Worm (Caenorhabditis elegans): ENCODE measurements around the gene str-200.

str-200 gene

DNA sequence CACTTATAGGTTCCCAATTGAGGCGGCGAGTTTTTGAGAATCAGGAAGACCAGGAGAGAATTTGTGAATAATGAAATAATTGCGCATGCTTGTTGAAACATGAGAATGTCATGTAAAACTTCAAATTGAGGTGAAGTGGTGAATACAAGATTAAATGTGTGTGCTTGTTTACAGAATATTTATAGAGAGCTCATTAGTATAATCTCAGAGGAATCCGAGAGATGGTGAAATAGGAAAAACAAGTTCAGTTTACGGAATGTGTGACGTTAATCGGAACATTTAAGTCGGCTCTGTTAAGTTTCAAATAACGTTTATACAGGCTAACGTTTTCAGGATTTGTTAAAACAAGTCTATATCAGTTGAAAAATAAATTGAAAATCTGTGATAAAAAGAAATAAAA is at the start of gene str-200:
TSS of gene str-200 (minus strand) at position 101 of the 400 bp plus-strand sequence.
- TF ChIP-seq dmd-4 (tag; optimal IDR thresholded peaks at IDR 0.05), result no peak
- TF ChIP-seq lin-11 (tag; optimal IDR thresholded peaks at IDR 0.05), result no peak
- no peak for TF ChIP-seq nhr-237 (tag; optimal IDR thresholded peaks at IDR 0.05)
- TF ChIP-seq egl-27 (tag; optimal IDR thresholded peaks at IDR 0.05), result no peak
- TF ChIP-seq sma-9 (GFP tag; optimal IDR thresholded peaks at IDR 0.05), result no peak
- TF ChIP-seq sma-9 (tag; optimal IDR thresholded peaks at IDR 0.05), result no peak
- TF ChIP-seq sem-4 (tag; optimal IDR thresholded peaks at IDR 0.05), result no peak
- no peak for TF ChIP-seq gmeb-1 (tag; optimal IDR thresholded peaks at IDR 0.05)
- no peak for TF ChIP-seq nhr-129 (tag; optimal IDR thresholded peaks at IDR 0.05)
- no peak for TF ChIP-seq unc-39 (tag; optimal IDR thresholded peaks at IDR 0.05)
- TF ChIP-seq ztf-11 (tag; optimal IDR thresholded peaks at IDR 0.05), result no peak
- TF ChIP-seq nhr-25 (tag; optimal IDR thresholded peaks at IDR 0.05), result no peak
- TF ChIP-seq aly-2 (tag; optimal IDR thresholded peaks at IDR 0.05), result no peak
- no peak for TF ChIP-seq elt-1 (tag; optimal IDR thresholded peaks at IDR 0.05)
- TF ChIP-seq C34F6.9 (tag; optimal IDR thresholded peaks at IDR 0.05), result no peak

DNA sequence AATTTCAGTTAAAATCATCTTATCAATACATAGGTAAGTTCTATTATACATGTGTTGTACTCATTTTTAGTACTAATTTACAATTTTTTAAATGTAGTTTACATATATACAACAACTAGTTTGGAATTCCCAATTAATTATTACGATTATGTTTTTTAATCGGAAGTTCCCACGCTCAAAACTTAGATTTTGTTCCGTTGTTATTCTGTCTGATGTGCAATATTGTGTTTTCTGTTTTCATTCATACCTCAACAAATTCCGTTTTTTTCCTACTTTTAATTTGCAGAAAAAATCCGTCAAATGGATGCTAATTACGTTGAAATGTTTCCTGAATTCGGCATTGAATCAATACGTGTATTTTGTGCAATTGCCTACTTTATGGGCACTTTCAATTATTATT is 48.3 kb upstream of the str-200 start, which contains the start of gene srw-31:
TSS of gene srw-31 (plus strand) at position 301 of the 400 bp plus-strand sequence.
- no peak for TF ChIP-seq mdl-1 (tag; optimal IDR thresholded peaks at IDR 0.05)
- TF ChIP-seq nhr-12 (tag; optimal IDR thresholded peaks at IDR 0.05), result no peak
- no peak for TF ChIP-seq ztf-11 (tag; optimal IDR thresholded peaks at IDR 0.05)
- TF ChIP-seq unc-62 (GFP tag; optimal IDR thresholded peaks at IDR 0.05), result no peak
- TF ChIP-seq Y55F3AM.14 (GFP tag; optimal IDR thresholded peaks at IDR 0.05), result no peak
- no peak for TF ChIP-seq unc-55 (GFP tag; optimal IDR thresholded peaks at IDR 0.05)
- no peak for TF ChIP-seq ceh-82 (tag; optimal IDR thresholded peaks at IDR 0.05)

DNA sequence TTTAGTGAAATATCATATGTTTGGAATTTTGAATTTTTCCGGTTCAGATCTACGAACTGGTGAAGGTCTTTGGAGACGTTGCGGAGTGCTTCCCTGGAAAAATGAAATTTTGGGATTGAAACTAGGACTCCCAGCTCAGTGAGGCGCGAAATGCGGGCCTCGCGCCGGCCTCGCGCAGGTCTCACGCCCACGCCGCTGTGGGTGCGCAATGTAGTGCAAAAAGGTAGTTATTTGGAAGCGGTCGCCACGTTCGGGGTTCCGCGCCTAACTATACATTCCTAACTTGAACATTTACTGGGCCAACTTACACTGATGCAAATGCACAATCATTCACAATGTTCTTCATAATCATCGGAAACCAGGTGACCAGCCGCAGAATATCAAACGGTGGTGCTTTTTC is 42.1 kb upstream of the str-200 start:
- TF ChIP-seq nhr-11 (tag; optimal IDR thresholded peaks at IDR 0.05) (no peak), gmeb-1 (tag; optimal IDR thresholded peaks at IDR 0.05) (no peak), mdl-1 (tag; optimal IDR thresholded peaks at IDR 0.05) (no peak)

DNA sequence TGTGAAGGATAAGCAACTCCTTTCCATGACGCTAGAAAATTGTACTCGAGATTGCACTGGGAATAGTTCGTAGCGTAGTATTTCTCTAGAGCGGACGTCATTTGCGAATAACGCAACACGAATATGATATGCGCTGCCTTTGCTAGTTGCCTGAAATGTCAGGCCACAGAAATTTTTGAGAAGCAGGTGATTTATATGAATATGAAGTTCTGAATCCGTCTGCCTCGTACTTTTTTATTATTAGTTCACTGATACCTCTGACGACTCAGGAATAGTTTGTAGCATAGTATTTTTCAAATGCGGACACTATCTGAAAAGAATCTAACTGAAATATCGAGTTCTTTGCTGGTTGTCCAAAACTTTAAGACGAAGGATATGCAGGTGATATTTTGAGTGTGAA is 38.1 kb upstream of the str-200 start, which contains the start of gene srh-118:
TSS of gene srh-118 (minus strand) at position 101 of the 400 bp plus-strand sequence.
- TF ChIP-seq R02D3.7 (tag; optimal IDR thresholded peaks at IDR 0.05) (no peak), Y55F3AM.14 (GFP tag; optimal IDR thresholded peaks at IDR 0.05) (no peak), ceh-16 (tag; optimal IDR thresholded peaks at IDR 0.05) (no peak), sem-4 (tag; optimal IDR thresholded peaks at IDR 0.05) (no peak), ZK546.5 (tag; optimal IDR thresholded peaks at IDR 0.05) (no peak), nhr-12 (tag; optimal IDR thresholded peaks at IDR 0.05) (no peak), ceh-82 (tag; optimal IDR thresholded peaks at IDR 0.05) (no peak), F13H6.1 (tag; optimal IDR thresholded peaks at IDR 0.05) (no peak), unc-62 (GFP tag; optimal IDR thresholded peaks at IDR 0.05) (no peak), sma-9 (GFP tag; optimal IDR thresholded peaks at IDR 0.05) (no peak), sma-9 (tag; optimal IDR thresholded peaks at IDR 0.05) (no peak), lin-11 (tag; optimal IDR thresholded peaks at IDR 0.05) (no peak), unc-39 (tag; optimal IDR thresholded peaks at IDR 0.05) (no peak), gmeb-1 (tag; optimal IDR thresholded peaks at IDR 0.05) (no peak), C34F6.9 (tag; optimal IDR thresholded peaks at IDR 0.05) (no peak), nhr-6 (tag; optimal IDR thresholded peaks at IDR 0.05) (no peak), ztf-11 (tag; optimal IDR thresholded peaks at IDR 0.05) (no peak), unc-55 (GFP tag; optimal IDR thresholded peaks at IDR 0.05) (no peak)

DNA sequence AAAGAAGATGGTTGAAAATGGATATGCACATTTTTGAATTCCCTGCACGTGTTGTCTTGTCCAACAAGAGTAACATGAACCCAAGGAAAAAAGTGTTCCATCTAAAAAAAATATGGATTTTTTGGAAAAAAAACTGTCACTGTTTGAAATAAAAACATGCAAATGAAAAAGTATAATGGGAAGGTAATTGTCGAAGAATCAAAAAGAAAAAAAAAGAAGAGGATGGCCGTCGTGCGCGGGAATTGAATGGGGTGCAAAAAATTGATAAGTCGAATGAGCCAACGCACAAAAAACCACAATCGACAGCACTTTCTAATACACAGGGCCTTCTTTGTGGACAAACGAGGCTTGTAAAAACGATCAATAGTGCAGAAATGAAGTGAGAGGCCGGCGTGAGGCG is 35.8 kb upstream of the str-200 start, which contains the start of gene fbxa-102:
TSS of gene fbxa-102 (minus strand) at position 101 of the 400 bp plus-strand sequence.
- no peak for TF ChIP-seq nhr-12 (tag; optimal IDR thresholded peaks at IDR 0.05)
- TF ChIP-seq elt-3 (tag; optimal IDR thresholded peaks at IDR 0.05), result no peak

DNA sequence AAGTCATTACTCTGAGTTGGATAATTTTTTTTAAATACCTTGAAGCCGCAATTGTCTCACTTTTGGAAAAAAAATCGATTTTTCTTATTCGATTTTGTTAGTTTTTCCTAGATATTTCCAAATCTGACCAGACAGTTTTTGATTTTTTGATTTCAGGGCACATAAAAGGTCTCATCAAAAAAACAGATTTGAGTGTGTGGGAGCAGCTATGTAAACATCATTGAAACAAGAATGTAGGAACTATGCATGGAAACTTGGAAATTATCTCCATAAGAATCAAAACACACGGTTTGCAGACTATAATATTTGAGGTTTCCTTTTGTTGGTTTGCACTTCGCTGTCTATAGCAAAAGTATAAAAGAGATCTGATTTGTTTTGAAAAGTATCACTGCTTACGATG is 28.1 kb upstream of the str-200 start, which contains the start of gene scl-24:
TSS of gene scl-24 (plus strand) at position 301 of the 400 bp plus-strand sequence.
- TF ChIP-seq aly-2 (tag; optimal IDR thresholded peaks at IDR 0.05) (no peak), peb-1 (tag; optimal IDR thresholded peaks at IDR 0.05) (no peak), unc-39 (tag; optimal IDR thresholded peaks at IDR 0.05) (no peak), ztf-11 (tag; optimal IDR thresholded peaks at IDR 0.05) (no peak), ztf-1 (GFP tag; conservative IDR thresholded peaks at IDR 0.05) (no peak), lin-39 (tag; optimal IDR thresholded peaks at IDR 0.05) (no peak), Y55F3AM.14 (GFP tag; optimal IDR thresholded peaks at IDR 0.05) (no peak), ceh-16 (tag; optimal IDR thresholded peaks at IDR 0.05) (no peak), nhr-25 (tag; optimal IDR thresholded peaks at IDR 0.05) (no peak), crh-2 (tag; optimal IDR thresholded peaks at IDR 0.05) (no peak), sem-4 (tag; optimal IDR thresholded peaks at IDR 0.05) (no peak), lin-13 (GFP tag; optimal IDR thresholded peaks at IDR 0.05) (no peak), ZK546.5 (tag; optimal IDR thresholded peaks at IDR 0.05) (no peak), lsy-2 (tag; optimal IDR thresholded peaks at IDR 0.05) (no peak), ztf-4 (tag; optimal IDR thresholded peaks at IDR 0.05) (no peak), nhr-23 (tag; optimal IDR thresholded peaks at IDR 0.05) (no peak), nhr-6 (tag; optimal IDR thresholded peaks at IDR 0.05) (no peak), C34F6.9 (tag; optimal IDR thresholded peaks at IDR 0.05) (no peak), sma-9 (GFP tag; optimal IDR thresholded peaks at IDR 0.05) (no peak), sma-9 (tag; optimal IDR thresholded peaks at IDR 0.05) (no peak), ceh-82 (tag; optimal IDR thresholded peaks at IDR 0.05) (no peak)

All from whole organism, L2 larva.